Worm (Caenorhabditis elegans): ENCODE data around the gene srg-9.

srg-9 gene

DNA sequence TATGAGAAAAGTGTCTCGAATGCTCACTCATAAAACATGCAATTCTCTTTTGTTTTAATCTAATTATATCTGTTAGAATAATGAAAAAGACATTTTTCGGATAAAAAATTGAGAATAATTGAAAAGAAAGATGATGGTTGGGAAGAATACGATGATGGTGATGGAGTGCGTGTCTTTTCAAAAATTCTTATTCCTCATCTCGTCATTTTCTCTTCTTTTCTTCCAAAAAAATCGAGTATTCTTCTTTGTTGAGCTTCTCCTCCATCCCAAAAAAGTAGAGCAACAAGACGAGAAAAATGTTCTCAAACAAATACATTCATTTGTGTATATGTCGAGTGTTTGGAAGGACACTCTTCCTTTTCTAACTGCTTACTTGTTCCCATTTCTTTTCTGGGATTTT is 41.0 kb upstream of the srg-9 start:
- TF ChIP-seq ces-1 (GFP tag; optimal IDR thresholded peaks at IDR 0.05) (peak; percentile 33), mab-5 (tag; optimal IDR thresholded peaks at IDR 0.05) (no peak), elt-3 (tag; optimal IDR thresholded peaks at IDR 0.05) (no peak), zip-8 (tag; optimal IDR thresholded peaks at IDR 0.05) (no peak)

DNA sequence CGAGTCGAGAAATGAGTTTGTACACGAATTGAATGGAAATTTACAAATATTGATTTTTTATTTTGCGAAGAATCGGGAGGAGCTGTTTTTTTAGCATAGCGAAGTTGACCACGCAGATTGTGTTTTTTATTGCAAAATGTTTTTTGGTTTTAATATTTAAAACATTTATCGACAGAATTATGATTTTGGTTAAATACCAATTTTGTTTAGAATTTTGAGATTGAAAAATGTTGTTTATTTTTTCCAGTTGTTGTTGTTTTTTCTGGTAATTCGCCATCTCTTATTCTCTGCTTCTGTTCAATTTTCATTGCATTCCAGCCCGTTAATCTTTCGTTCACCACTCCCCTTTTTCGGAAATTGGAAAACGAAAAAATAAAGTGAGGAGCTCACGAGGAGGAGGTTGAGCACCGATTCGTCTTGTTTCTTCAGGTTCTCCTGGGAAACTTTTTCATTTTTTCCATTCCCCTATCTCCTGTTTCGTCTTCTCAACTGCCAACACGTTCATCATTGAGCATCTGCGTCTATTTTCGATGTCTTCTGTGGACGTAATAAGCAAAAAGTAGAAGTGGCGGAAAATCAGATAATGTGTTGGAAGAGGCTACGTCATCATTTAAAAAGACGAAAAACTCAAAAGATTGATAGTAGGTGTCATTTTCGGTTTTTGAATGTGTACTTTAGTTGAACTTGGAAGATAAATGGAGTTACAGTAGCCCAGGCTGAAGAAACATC is 39.6 kb upstream of the srg-9 start, which contains the start of gene F47D12.7:
F47D12.7 (minus strand) TSS at position 51 of the 729 bp plus-strand sequence.
- TF ChIP-seq snpc-4 (tag; optimal IDR thresholded peaks at IDR 0.05): no peak
- no peak for TF ChIP-seq drap-1 (GFP tag; optimal IDR thresholded peaks at IDR 0.05)

DNA sequence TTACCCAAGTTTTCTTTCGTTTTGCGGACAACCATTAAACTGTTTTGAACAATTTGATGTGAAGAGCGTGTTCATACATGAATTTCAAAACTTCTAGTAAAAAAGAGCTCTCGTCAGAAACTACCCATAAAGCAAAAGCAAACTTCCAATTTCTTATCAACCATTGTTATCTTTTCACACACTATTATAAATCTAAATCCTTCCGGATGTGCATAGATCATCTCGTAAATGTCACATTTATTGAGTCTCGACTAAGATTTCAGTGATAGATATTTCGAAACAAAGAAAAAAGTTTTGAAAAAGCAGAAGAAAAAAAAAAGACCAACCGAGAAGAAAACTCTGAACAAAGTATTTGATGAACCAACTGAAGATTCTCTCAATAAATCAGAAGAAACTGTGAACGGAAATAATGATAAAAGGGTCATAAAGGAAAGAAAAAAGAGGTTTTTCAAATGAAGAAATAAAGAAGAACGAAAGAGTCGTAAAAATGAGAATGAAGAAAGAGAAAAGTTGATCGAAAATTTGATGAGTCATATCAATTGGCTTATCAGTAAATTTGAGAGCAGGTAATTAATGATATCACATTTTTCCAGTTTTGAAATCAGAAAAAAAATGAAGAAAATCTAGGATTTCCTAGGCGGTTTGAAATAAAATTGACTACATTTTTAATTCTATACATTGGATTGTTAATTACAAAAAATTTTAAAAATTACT is 34.1 kb upstream of the srg-9 start:
- TF ChIP-seq ztf-11 (tag; optimal IDR thresholded peaks at IDR 0.05) (no peak), unc-62 (GFP tag; optimal IDR thresholded peaks at IDR 0.05) (no peak), ham-2 (GFP tag; optimal IDR thresholded peaks at IDR 0.05) (no peak), M03D4.4 (tag; optimal IDR thresholded peaks at IDR 0.05) (no peak), nhr-237 (tag; optimal IDR thresholded peaks at IDR 0.05) (no peak), cnd-1 (tag; optimal IDR thresholded peaks at IDR 0.05) (no peak), lin-32 (GFP tag; optimal IDR thresholded peaks at IDR 0.05) (no peak), mls-2 (tag; optimal IDR thresholded peaks at IDR 0.05) (no peak), nhr-28 (tag; optimal IDR thresholded peaks at IDR 0.05) (no peak), blmp-1 (tag; optimal IDR thresholded peaks at IDR 0.05) (no peak), nhr-76 (tag; optimal IDR thresholded peaks at IDR 0.05) (no peak), hlh-1 (tag; optimal IDR thresholded peaks at IDR 0.05) (no peak), pha-4 (tag; optimal IDR thresholded peaks at IDR 0.05) (no peak), mep-1 (tag; optimal IDR thresholded peaks at IDR 0.05) (no peak), mab-5 (tag; optimal IDR thresholded peaks at IDR 0.05) (no peak), bed-3 (GFP tag; optimal IDR thresholded peaks at IDR 0.05) (no peak), unc-120 (tag; optimal IDR thresholded peaks at IDR 0.05; ENCODE audit: poor library complexity, severe bottlenecking) (no peak), lsy-2 (tag; optimal IDR thresholded peaks at IDR 0.05) (no peak), sem-2 (GFP tag; optimal IDR thresholded peaks at IDR 0.05) (no peak), ceh-83 (GFP tag; optimal IDR thresholded peaks at IDR 0.05) (no peak)

DNA sequence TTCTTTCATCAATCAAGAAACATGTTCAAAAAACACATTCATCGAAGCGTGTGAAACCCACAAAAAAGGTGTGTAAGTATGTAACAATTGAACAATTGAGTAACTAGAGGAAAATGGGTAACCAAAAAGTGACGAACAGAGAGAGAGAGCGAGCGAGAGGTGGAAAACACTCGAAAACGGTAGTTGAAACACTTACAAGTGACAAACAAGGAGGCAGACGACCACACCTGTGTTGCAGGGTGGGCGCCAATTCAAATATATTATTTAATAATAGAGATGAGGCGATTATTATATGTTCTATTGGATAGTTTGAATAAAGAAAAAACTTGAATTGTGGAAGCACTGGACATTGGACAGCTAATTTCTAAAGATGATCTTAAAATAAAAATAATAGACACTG is 32.8 kb upstream of the srg-9 start:
- TF ChIP-seq unc-62 (GFP tag; optimal IDR thresholded peaks at IDR 0.05): no peak
- no peak for TF ChIP-seq lsy-2 (tag; optimal IDR thresholded peaks at IDR 0.05)
- no peak for TF ChIP-seq zip-8 (tag; optimal IDR thresholded peaks at IDR 0.05)
- no peak for TF ChIP-seq unc-39 (tag; optimal IDR thresholded peaks at IDR 0.05)
- TF ChIP-seq blmp-1 (tag; optimal IDR thresholded peaks at IDR 0.05): no peak
- no peak for TF ChIP-seq ceh-43 (GFP tag; optimal IDR thresholded peaks at IDR 0.05)
- TF ChIP-seq snpc-4 (tag; optimal IDR thresholded peaks at IDR 0.05): no peak
- no peak for TF ChIP-seq M03D4.4 (tag; optimal IDR thresholded peaks at IDR 0.05)
- no peak for TF ChIP-seq mep-1 (tag; optimal IDR thresholded peaks at IDR 0.05)
- TF ChIP-seq tbx-8 (GFP tag; optimal IDR thresholded peaks at IDR 0.05): no peak
- TF ChIP-seq sem-2 (GFP tag; optimal IDR thresholded peaks at IDR 0.05): no peak

DNA sequence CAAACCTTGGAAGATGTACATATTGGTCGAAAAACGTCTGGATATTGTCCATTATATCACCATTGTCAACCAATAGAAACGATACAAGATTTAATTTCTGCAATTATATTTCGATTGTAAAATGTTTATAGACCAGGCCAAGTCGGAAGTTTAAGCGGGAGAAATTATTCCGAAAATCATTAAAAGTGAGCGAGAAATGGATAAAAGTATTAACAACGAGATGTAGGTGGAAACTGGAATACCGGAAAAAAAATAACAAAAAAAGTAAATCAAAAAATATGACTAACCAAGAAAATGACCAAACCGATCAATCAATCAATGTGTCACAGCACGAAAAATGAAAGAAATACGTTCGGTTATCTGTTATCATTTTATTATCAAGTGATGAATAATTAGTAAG is 30.6 kb upstream of the srg-9 start, which contains the start of gene F47D12.6:
F47D12.6 (minus strand) TSS at position 101 of the 400 bp plus-strand sequence.
- no peak for TF ChIP-seq ztf-11 (tag; optimal IDR thresholded peaks at IDR 0.05)
- no peak for TF ChIP-seq unc-120 (tag; optimal IDR thresholded peaks at IDR 0.05; ENCODE audit: poor library complexity, severe bottlenecking)
- TF ChIP-seq ceh-39 (tag; optimal IDR thresholded peaks at IDR 0.05): no peak
- no peak for TF ChIP-seq nhr-12 (tag; optimal IDR thresholded peaks at IDR 0.05)
- no peak for TF ChIP-seq snpc-4 (tag; optimal IDR thresholded peaks at IDR 0.05)
- no peak for TF ChIP-seq ham-2 (GFP tag; optimal IDR thresholded peaks at IDR 0.05)
- no peak for TF ChIP-seq bed-3 (GFP tag; optimal IDR thresholded peaks at IDR 0.05)
- TF ChIP-seq blmp-1 (tag; optimal IDR thresholded peaks at IDR 0.05): no peak
- TF ChIP-seq nhr-76 (tag; optimal IDR thresholded peaks at IDR 0.05): no peak
- no peak for TF ChIP-seq drap-1 (GFP tag; optimal IDR thresholded peaks at IDR 0.05)
- TF ChIP-seq sptf-1 (tag; optimal IDR thresholded peaks at IDR 0.05): no peak
- TF ChIP-seq mls-2 (tag; optimal IDR thresholded peaks at IDR 0.05): no peak
- no peak for TF ChIP-seq unc-39 (tag; optimal IDR thresholded peaks at IDR 0.05)
- no peak for TF ChIP-seq mab-5 (tag; optimal IDR thresholded peaks at IDR 0.05)
- no peak for TF ChIP-seq elt-3 (tag; optimal IDR thresholded peaks at IDR 0.05)
- TF ChIP-seq nhr-237 (tag; optimal IDR thresholded peaks at IDR 0.05): no peak
